Worm (Caenorhabditis elegans) whole organism, midembryonic: Measurements from ENCODE around the gene gei-1.
"Not testable (repeated sequence)": the region's sequence is repeated elsewhere in the genome, so short reads cannot be mapped to it uniquely, and the experiment has no call there.

Experiments used
- T22C8.4 ChIP-seq: fragments of 200-800 bp; sonication (Bioruptor generic); IDR thresholded peaks from 2 replicates; pipeline ENCODE4 v1.3.6; 2022; ENCODE audit warnings: missing genetic modification characterization, missing compliant biosample characterization
- flt-1 ChIP-seq: fragments of 200-800 bp; sonication (Bioruptor generic); IDR thresholded peaks from 2 replicates; pipeline ENCODE4 v1.3.6; 2022; ENCODE audit warnings: missing genetic modification characterization, missing compliant biosample characterization
- klf-2 ChIP-seq: fragments of 200-800 bp; sonication (Bioruptor generic); conservative IDR thresholded peaks from 2 replicates; pipeline ENCODE4 v1.3.6; 2022; ENCODE audit warnings: missing genetic modification reagents, missing genetic modification characterization, missing compliant biosample characterization
- med-1 ChIP-seq: sonication (generic microtip); optimal IDR thresholded peaks from 2 replicates; lab custom pipeline; 2017; ENCODE audit warnings: missing genetic modification characterization, mild to moderate bottlenecking, missing compliant biosample characterization, antibody characterized with exemption, missing genetic modification reagents; ENCODE audit not compliant: insufficient read depth
- tab-1 ChIP-seq: fragments of 200-800 bp; sonication (Bioruptor generic); IDR thresholded peaks from 2 replicates; pipeline ENCODE4 v1.3.6; 2022; ENCODE audit warnings: missing genetic modification characterization, missing compliant biosample characterization
- ztf-29 ChIP-seq: fragments of 200-800 bp; sonication (Bioruptor generic); IDR thresholded peaks from 2 replicates; pipeline ENCODE4 v1.3.6; 2022; ENCODE audit warnings: missing genetic modification reagents, missing genetic modification characterization, missing compliant biosample characterization

ce11 chrIII:3334941-3335559 is 9.6 kb upstream of the gei-1 start:
- TF ChIP-seq T22C8.4 (GFP tag; lab: Robert Waterston, UW), result peak; percentile 87
- peak; percentile 89 for TF ChIP-seq tab-1 (GFP tag; lab: Robert Waterston, UW)
- TF ChIP-seq klf-2 (GFP tag; lab: Robert Waterston, UW), result peak; percentile 98
- peak; percentile 94 for TF ChIP-seq flt-1 (GFP tag; lab: Robert Waterston, UW)
- peak; percentile 97 for TF ChIP-seq ztf-29 (GFP tag; lab: Robert Waterston, UW)
- not testable (repeated sequence) for TF ChIP-seq med-1 (GFP tag; lab: Kevin White, UChicago)
